Fruit fly (Drosophila melanogaster): Measurements from ENCODE around the gene CG11975.
A peak's percentile ranks its signal among the peaks of the same experiment; 100 is the strongest.

Gene CG11975

DNA sequence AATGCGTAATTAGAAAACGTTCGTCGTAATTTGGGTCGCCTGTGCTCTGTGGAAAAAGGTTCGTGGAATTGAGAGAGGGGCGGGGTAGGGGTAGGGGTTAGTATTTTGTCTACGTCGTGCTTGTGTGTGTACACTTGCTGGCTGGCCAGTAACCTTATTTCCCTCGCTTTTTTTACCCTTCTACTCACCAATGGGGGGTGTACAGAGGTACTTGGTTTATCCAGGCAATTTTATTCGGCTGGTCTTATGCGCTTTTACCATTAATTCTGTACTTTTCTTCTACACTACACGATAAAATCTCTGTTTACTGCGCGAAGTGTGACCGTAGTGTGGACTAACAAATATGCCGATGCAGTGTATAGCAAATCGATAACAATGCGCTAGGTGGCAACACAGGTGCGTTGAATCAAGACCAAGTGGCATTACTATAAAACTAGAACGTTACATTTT, 26.7 kb downstream of the CG11975 start, which contains the start of gene tgo:
Gene tgo, minus strand, starts transcription at position 334 of the 450 bp plus-strand sequence.
- TF ChIP-seq CG8478 (optimal IDR thresholded peaks at IDR 0.05) = no peak
- TF ChIP-seq CTCF (optimal IDR thresholded peaks at IDR 0.05) = peak; percentile 15 to 47

DNA sequence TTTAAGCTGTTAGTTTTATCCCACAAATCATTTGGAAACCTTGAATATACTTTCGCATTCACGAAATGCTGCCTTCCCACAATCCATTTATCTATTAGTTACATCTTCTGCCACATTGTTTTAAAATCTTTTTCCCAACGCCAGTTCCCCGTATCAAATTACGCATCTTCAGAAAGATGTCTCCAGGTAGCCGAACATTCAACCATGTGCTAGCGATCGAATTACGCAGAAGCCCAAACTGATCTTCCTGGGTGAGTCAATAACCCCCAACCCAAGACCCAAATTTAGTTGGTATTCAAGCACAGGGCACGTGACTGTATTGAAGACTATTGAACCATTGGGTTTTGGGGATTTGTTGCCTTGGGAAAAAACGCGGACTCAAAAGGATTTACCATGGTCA, 30.9 kb downstream of the CG11975 start:
- TF ChIP-seq CTCF (optimal IDR thresholded peaks at IDR 0.05) (no peak), CG8478 (optimal IDR thresholded peaks at IDR 0.05) (no peak)

DNA sequence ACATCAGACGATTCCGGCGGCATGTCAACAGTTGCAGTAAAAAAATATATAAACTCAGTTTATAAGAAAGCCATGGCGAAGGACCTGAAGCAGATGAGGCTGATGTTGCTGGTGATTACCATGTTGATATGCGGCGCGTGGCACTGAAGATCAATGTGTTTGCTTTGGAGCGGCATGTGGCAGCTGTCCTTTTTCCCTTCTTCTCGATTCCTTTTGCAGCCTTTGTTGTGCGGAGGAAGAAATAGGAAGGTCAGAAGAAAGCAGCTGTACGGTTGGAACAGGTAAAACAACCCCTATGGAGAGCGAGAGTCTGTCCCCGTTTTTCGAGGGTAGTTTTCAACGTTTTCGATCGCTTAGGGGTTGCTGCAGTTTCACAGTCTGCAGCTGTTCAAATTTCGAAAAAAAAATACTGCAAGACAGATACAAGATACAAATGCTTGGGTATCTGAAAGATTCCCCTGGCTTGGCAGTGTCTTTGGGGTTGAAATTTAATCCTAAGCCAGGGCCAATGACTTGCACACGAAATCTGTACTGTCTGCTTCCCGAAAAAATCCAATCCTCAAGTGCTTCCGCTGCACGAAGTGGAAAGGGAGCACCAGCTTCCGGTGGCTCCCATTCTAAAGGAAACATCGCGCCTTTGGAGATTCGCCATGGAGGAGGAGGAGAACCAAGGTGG, 31.9 kb downstream of the CG11975 start:
- TF ChIP-seq CG8478 (optimal IDR thresholded peaks at IDR 0.05) = no peak

DNA sequence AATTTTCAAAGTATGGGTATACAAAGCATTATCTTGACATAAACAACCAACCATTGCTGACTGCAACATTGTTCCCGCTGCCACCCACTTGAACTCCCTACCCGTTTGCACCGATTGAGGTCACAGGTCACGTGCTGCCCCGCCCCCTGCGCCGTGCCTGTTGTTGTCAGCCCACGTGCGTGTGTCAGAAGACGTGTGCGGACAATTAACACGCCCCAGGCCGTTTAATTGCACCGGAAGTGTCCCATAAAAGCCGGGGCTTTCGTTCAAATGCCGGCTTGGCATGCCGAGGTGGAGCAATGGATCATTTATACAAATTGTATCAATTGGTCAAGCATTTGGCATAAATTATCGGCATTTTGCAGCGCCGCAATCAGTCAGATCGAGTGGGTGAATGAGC, 34.0 kb downstream of the CG11975 start:
- TF ChIP-seq CTCF (optimal IDR thresholded peaks at IDR 0.05) = no peak

DNA sequence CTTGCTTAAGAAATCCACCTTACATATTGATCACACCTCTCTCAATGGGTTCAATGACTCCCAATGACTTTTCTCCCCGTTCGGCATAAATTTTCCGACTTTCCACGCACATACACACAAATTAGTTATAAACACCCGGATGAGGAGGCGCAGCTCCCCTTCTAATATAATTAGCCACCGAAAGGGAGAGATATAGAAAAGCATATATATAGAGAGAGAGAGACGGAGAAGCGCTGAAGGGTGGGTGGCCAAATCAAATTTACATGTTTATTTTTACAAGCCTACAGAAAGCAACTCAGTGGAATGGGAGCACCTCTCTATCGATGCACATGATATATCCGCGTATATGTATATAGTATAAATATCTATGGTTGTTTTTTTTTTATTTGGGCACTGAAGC, 35.6 kb downstream of the CG11975 start:
- TF ChIP-seq CG8478 (optimal IDR thresholded peaks at IDR 0.05) (no peak), CTCF (optimal IDR thresholded peaks at IDR 0.05) (no peak)

dm6 chr3R:9029411-9029810, 36.4 kb downstream of the CG11975 start:
- TF ChIP-seq CG8478 (optimal IDR thresholded peaks at IDR 0.05) (no peak), CTCF (optimal IDR thresholded peaks at IDR 0.05) (no peak)

- no peak for TF ChIP-seq CG8478 (optimal IDR thresholded peaks at IDR 0.05)
- no peak for TF ChIP-seq CTCF (optimal IDR thresholded peaks at IDR 0.05)
Observed at dm6 chr3R:9030006-9030749, 37.1 kb downstream of the CG11975 start.

- TF ChIP-seq CG8478 (optimal IDR thresholded peaks at IDR 0.05) = no peak
- no peak for TF ChIP-seq CTCF (optimal IDR thresholded peaks at IDR 0.05)
Observed at dm6 chr3R:9030750-9031128, 37.7 kb downstream of the CG11975 start.

- no peak for TF ChIP-seq CG8478 (optimal IDR thresholded peaks at IDR 0.05)
- no peak for TF ChIP-seq CTCF (optimal IDR thresholded peaks at IDR 0.05)
Observed at dm6 chr3R:9031797-9032418, 38.9 kb downstream of the CG11975 start.

- TF ChIP-seq CTCF (optimal IDR thresholded peaks at IDR 0.05) (no peak), CG8478 (optimal IDR thresholded peaks at IDR 0.05) (no peak)
Observed at dm6 chr3R:9033619-9034401, 40.8 kb downstream of the CG11975 start.

DNA sequence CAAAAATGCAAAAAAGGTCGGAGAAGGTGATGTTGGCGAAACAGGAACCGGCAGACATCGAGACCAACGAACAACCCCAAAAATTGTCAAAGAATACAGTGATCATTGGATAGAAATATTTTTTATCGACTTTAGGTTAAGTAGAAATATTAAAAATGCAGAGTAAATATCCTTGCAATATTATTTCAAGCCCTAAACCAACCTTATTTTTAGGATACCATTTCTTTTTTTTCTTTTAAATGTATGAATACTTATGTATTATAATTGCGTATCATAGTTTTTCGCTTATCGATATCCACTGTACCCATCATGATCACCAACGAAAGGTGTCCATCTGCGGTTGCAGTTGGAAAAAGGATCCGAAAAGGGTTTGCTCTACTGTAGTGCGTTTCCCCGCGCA, 42.2 kb downstream of the CG11975 start:
- TF ChIP-seq CTCF (optimal IDR thresholded peaks at IDR 0.05) (no peak), CG8478 (optimal IDR thresholded peaks at IDR 0.05) (no peak)

dm6 chr3R:9037946-9038345, 44.9 kb downstream of the CG11975 start:
- no peak for TF ChIP-seq CG8478 (optimal IDR thresholded peaks at IDR 0.05)

dm6 chr3R:9038652-9039051, 45.6 kb downstream of the CG11975 start, which contains the start of gene hyx:
Gene hyx (plus strand): TSS chr3R:9038760.
- TF ChIP-seq CG8478 (optimal IDR thresholded peaks at IDR 0.05) (no peak), CTCF (optimal IDR thresholded peaks at IDR 0.05) (no peak)

dm6 chr3R:9039448-9039847, 46.4 kb downstream of the CG11975 start, which contains the start of gene neur:
Gene neur (minus strand): TSS chr3R:9039471.
- TF ChIP-seq CTCF (optimal IDR thresholded peaks at IDR 0.05) (no peak), CG8478 (optimal IDR thresholded peaks at IDR 0.05) (no peak)

DNA sequence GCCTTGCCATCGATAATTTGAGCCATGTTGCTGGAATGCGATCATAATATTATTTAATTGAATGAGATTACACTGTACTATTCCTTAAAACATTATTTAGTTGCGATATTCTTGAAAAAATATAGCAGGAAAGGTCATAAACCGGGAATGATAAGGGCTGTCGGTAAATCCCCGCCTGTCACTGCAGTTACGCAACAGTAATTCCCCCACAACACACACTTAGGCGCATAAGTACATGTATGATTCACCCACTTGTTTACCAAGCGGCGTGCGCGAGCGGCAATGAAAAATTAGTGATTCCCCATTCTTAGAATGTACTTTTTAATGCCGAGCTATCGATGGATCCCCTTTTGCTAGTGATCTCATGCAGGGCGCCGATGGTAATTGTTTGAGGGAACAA, 50.6 kb downstream of the CG11975 start:
- TF ChIP-seq CG8478 (optimal IDR thresholded peaks at IDR 0.05) (no peak), CTCF (optimal IDR thresholded peaks at IDR 0.05) (no peak)
